Worm (Caenorhabditis elegans): ENCODE results near the gene ZK721.3.

Gene ZK721.3

DNA sequence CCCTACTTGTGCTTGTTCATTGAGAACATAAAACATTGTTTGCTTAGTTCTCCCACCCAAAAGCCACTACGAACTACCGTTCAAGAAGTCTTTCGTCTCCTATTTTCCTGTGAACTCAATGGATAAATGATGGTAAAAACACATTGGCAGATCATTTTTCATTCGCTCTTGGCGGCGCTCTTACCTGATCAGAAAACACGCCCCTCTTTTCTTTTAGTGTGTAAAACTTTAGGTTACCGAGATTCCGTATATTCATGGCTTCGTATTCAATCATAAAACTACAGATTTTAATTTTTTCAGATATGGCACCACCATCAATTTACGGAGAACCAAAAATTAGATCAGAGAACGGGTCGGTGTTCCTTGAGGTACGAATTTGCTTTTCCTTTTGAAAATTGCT is 20.7 kb upstream of the ZK721.3 start, which contains the start of gene zig-12:
zig-12 (plus strand) TSS at position 301 of the 400 bp plus-strand sequence.
- no peak for TF ChIP-seq T26A8.4 (GFP tag; IDR thresholded peaks at IDR 0.05)

DNA sequence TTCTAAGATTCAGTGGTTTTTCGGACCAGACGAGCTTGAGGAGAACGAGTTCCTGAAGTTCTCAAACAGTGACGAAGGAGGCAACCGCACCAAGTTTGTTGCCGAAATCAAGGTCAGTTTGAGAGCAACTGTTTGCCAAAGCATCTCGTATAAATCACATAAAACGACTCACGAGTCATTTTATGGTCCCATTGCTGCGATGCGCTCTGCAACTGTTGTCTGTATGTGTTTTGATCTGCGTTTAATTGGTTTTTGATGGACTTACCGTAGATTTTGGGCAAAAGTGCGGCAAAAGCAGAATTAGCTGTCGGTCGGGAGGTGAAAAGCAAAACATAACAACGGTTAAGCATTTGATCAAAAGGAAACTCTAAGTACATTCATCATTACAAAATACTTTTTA is 20.3 kb upstream of the ZK721.3 start:
- TF ChIP-seq ceh-62 (tag; optimal IDR thresholded peaks at IDR 0.05) (no peak), php-3 (GFP tag; IDR thresholded peaks at IDR 0.05) (0 out of 2 replicates have a peak, but pooled peaks have one; percentile 25), egl-27 (tag; optimal IDR thresholded peaks at IDR 0.05) (no peak), dve-1 (tag; optimal IDR thresholded peaks at IDR 0.05; ENCODE audit: insufficient read depth) (no peak), mes-2 (tag; optimal IDR thresholded peaks at IDR 0.05; ENCODE audit: poor library complexity, severe bottlenecking) (no peak), lin-29 (GFP tag; IDR thresholded peaks at IDR 0.05) (no peak), nhr-28 (tag; optimal IDR thresholded peaks at IDR 0.05) (no peak), hlh-11 (tag; optimal IDR thresholded peaks at IDR 0.05) (peak; percentile 11), ZK337.2 (GFP tag; IDR thresholded peaks at IDR 0.05) (no peak), daf-16 (GFP tag; optimal IDR thresholded peaks at IDR 0.05) (peak in 1 of 2 experiments; percentile 34), daf-16 (tag; optimal IDR thresholded peaks at IDR 0.05) (no peak)

DNA sequence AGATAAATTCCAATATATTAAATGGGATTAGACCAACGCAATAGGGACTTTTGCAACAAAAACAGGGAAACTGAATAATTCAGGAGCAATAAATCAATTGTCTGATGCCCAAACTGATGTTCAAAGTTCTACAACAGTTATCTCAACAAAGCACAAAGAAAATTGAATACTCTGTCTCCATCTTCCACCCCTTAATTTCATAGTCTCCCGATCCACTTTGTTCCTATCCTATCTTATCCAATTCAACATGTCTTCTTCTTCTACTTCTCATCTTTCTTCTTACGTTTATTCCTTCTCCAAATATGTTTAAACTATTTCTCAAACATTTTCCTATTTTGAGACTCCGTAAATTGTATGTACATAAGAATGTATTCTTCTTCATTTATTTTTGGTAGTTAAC is 14.0 kb upstream of the ZK721.3 start:
- TF ChIP-seq snpc-4 (tag; optimal IDR thresholded peaks at IDR 0.05) = no peak
- TF ChIP-seq tag-97 (GFP tag; IDR thresholded peaks at IDR 0.05) = no peak
- TF ChIP-seq hmg-1.1 (GFP tag; IDR thresholded peaks at IDR 0.05) = no peak
- TF ChIP-seq mdl-1 (tag; optimal IDR thresholded peaks at IDR 0.05) = no peak
- TF ChIP-seq nhr-111 (GFP tag; optimal IDR thresholded peaks at IDR 0.05) = no peak
- no peak for TF ChIP-seq Y5F2A.4 (GFP tag; optimal IDR thresholded peaks at IDR 0.05)
- no peak for TF ChIP-seq dve-1 (tag; optimal IDR thresholded peaks at IDR 0.05; ENCODE audit: insufficient read depth)
- peak; percentile 11 for TF ChIP-seq ces-1 (GFP tag; optimal IDR thresholded peaks at IDR 0.05)
- no peak for TF ChIP-seq duxl-1 (tag; optimal IDR thresholded peaks at IDR 0.05; ENCODE audit: poor library complexity)

DNA sequence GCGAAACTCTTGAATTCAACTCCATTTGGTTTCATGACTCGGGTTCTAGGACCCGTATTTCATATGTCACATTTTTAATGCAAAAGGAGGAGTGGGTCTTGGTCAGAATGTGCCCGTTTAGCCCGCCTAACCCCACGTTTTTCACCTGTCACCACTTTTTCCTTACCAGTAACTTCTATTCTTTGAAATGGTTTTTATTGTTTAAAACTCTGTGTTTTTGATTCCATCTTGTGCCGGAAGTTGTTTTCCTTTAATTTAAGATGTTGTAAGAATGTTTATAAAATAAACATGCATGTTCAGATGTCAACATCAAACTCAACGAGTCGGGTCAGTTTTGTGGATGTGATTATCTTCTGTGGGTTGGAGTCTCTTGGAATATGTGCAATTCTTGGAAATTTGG is 5.8 kb upstream of the ZK721.3 start, which contains the start of gene ZK721.4:
ZK721.4 (plus strand) TSS at position 301 of the 400 bp plus-strand sequence.
- no peak for TF ChIP-seq daf-8 (GFP tag; IDR thresholded peaks at IDR 0.05)

DNA sequence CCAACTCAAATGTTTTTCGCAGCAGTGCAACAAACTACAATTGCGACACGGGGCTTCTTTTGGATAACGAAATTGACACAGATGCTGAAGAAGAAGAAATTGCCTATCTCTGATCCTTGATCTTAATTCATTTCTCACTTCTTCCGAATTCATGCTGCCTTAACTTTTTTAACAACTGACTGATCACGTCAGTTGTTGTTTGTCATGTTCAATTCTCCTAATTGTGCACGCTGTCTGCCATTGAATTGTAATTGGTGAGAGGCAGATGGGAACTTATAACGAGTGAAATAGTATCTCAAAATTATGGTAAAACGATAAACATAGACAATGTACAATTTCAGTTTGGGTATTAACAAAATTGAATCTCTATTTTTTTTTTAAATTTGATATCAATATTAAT is 2.4 kb downstream of the ZK721.3 start:
- TF ChIP-seq daf-8 (GFP tag; IDR thresholded peaks at IDR 0.05) = no peak
- no peak for TF ChIP-seq zip-11 (GFP tag; IDR thresholded peaks at IDR 0.05)
- TF ChIP-seq aly-2 (tag; optimal IDR thresholded peaks at IDR 0.05) = no peak
- no peak for TF ChIP-seq F49E8.2 (tag; optimal IDR thresholded peaks at IDR 0.05; ENCODE audit: borderline replicate concordance)
- peak; percentile 36 for TF ChIP-seq nhr-11 (tag; optimal IDR thresholded peaks at IDR 0.05)
- TF ChIP-seq T20F7.1 (GFP tag; optimal IDR thresholded peaks at IDR 0.05) = no peak
- TF ChIP-seq mxl-3 (GFP tag; optimal IDR thresholded peaks at IDR 0.05) = no peak
- TF ChIP-seq F10B5.3 (tag; optimal IDR thresholded peaks at IDR 0.05) = no peak
- no peak for TF ChIP-seq ZK337.2 (GFP tag; IDR thresholded peaks at IDR 0.05)
- no peak for TF ChIP-seq attf-4 (tag; optimal IDR thresholded peaks at IDR 0.05)
- TF ChIP-seq arid-1 (GFP tag; conservative IDR thresholded peaks at IDR 0.05) = no peak
- no peak for TF ChIP-seq mxl-2 (GFP tag; conservative IDR thresholded peaks at IDR 0.05)
- TF ChIP-seq dmd-8 (GFP tag; IDR thresholded peaks at IDR 0.05) = no peak
- TF ChIP-seq lin-1 (GFP tag; IDR thresholded peaks at IDR 0.05) = no peak
- TF ChIP-seq lim-7 (GFP tag; IDR thresholded peaks at IDR 0.05) = no peak
- TF ChIP-seq lin-38 (GFP tag; IDR thresholded peaks at IDR 0.05) = no peak
- TF ChIP-seq daf-16 (GFP tag; optimal IDR thresholded peaks at IDR 0.05) = peak in 1 of 2 experiments; percentile 44
- no peak for TF ChIP-seq daf-16 (tag; optimal IDR thresholded peaks at IDR 0.05)

Measured in whole organism, L4 larva.